Worm (Caenorhabditis elegans): ENCODE data around the gene gst-9.

DNA sequence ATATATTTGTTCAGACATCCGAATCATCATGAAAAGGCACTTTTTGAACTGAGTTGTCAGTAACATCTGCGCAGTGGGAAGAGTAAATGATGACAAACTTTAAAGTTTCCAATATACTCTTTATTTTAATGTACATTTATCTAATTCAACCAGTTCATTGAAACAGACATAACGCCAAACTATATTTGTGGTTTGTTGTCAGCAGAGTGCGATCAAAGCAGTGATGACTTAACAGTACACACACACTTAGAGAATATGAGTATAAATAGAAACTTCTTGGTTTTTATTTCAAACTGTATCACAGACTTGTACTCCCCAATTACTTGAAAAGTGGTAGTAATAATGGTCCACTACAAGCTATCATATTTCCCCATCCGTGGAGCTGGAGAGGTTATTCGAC is 8.0 kb upstream of the gst-9 start, which contains the start of gene gst-8:
- TF ChIP-seq elt-1 (tag; optimal IDR thresholded peaks at IDR 0.05; ENCODE audit: borderline replicate concordance, insufficient read depth), result no peak
- no peak for TF ChIP-seq ztf-11 (tag; optimal IDR thresholded peaks at IDR 0.05)
- TF ChIP-seq sptf-1 (tag; optimal IDR thresholded peaks at IDR 0.05), result no peak
- TF ChIP-seq elt-3 (tag; optimal IDR thresholded peaks at IDR 0.05), result no peak
- TF ChIP-seq nhr-237 (tag; optimal IDR thresholded peaks at IDR 0.05), result no peak
- no peak for TF ChIP-seq unc-62 (GFP tag; optimal IDR thresholded peaks at IDR 0.05)
- no peak for TF ChIP-seq lsy-2 (tag; optimal IDR thresholded peaks at IDR 0.05)
- no peak for TF ChIP-seq nhr-76 (tag; optimal IDR thresholded peaks at IDR 0.05)
- no peak for TF ChIP-seq ceh-39 (tag; optimal IDR thresholded peaks at IDR 0.05)
- no peak for TF ChIP-seq ceh-43 (GFP tag; optimal IDR thresholded peaks at IDR 0.05)
- TF ChIP-seq lin-13 (tag; optimal IDR thresholded peaks at IDR 0.05), result no peak
- no peak for TF ChIP-seq unc-39 (tag; optimal IDR thresholded peaks at IDR 0.05)

Measured in whole organism, mixed stage, embryonic.